Worm (Caenorhabditis elegans) whole organism, dauer: ENCODE results near the gene F58A6.9.
"Not testable (repeated sequence)": the region's sequence is repeated elsewhere in the genome, so short reads cannot be mapped to it uniquely, and the experiment has no call there.

Source experiments
- unc-62 ChIP-seq: sonication (generic microtip); optimal IDR thresholded peaks from 2 replicates; lab custom pipeline; 2017; ENCODE audit warnings: missing biosample characterization, missing genetic modification reagents, missing genetic modification characterization

F58A6.9 gene

ce11 chrII:5148349-5148748 lies 10.3 kb downstream of the F58A6.9 start, which contains the start of gene F58A6.5:
TSS of gene F58A6.5 (minus strand) at chrII:5148449.
- TF ChIP-seq unc-62 (GFP tag; lab: Kevin White, UChicago), result no peak

ce11 chrII:5142619-5143018 lies 16.1 kb downstream of the F58A6.9 start, which contains the start of gene F58A6.1:
TSS of gene F58A6.1 (plus strand) at chrII:5142919.
- no peak for TF ChIP-seq unc-62 (GFP tag; lab: Kevin White, UChicago)

ce11 chrII:5141945-5142514 lies 16.6 kb downstream of the F58A6.9 start, which contains the start of gene nas-29:
TSS of gene nas-29 (minus strand) at chrII:5142036.
- TF ChIP-seq unc-62 (GFP tag; lab: Kevin White, UChicago), result no peak

DNA sequence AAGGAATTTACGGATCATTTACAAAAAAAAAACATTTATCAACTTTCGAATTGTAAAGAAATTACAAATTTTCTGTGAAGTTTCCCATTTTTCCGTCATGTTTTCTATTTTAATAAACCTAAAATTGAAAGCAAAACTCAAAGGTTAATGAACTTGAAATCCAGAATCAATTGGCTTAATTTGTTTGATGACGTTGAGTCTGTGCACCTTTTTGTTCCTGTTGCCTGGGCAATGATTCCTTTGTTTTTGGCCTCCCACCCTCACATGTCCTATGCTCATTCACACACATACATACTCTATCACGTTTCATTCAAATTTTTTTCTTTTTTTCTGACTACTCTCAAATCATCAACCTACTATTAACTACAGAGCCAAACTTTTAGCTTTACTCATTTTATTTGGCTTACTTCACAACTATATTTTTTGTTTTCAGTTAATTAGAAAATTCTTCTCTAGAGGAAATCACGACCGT lies 22.3 kb downstream of the F58A6.9 start, which contains the start of gene F58A6.2:
F58A6.2 (plus strand) TSS at position 422 of the 472 bp plus-strand sequence.
- TF ChIP-seq unc-62 (GFP tag; lab: Kevin White, UChicago), result no peak

DNA sequence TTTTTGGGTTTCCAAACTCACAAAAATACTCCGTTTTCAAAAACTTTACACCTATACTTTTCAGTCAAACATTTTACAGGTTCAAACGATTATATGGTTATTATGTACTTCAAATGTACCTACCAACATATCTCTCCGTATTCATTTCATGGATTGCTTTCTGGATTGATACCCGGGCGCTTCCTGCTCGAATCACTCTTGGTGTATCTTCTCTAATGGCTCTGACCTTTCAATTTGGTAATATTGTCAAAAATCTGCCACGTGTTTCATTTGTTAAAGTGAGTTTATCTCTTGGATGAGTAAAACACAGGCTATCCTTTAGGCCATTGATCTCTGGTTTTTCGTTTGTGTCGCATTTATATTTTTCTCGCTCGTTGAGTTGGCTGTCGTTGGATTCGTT lies 26.9 kb downstream of the F58A6.9 start:
- TF ChIP-seq unc-62 (GFP tag; lab: Kevin White, UChicago), result no peak

- no peak for TF ChIP-seq unc-62 (GFP tag; lab: Kevin White, UChicago)
Measured at ce11 chrII:5130081-5130480, 28.6 kb downstream of the F58A6.9 start, which contains the start of gene lgc-56. TSS of gene lgc-56 (plus strand) at chrII:5130381.

DNA sequence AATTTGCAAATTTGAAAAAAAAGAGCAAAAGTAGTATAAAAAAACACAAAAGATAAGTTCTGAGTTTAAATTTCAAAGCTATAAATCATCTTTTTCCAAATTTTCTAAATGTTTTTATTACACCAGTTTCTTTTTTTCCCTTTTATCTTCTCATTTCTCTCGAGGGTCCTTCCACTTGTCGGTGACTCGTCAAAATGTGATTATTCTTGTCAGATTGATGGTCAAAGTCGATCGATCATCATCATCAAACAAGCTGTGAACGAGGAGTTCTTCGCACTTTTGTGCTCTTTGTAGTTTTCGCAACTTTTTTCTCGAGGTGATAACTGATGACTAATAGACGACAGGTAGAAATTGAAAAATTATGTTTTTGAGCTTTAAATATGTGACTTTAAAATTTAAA lies 38.1 kb downstream of the F58A6.9 start:
- TF ChIP-seq unc-62 (GFP tag; lab: Kevin White, UChicago), result no peak

DNA sequence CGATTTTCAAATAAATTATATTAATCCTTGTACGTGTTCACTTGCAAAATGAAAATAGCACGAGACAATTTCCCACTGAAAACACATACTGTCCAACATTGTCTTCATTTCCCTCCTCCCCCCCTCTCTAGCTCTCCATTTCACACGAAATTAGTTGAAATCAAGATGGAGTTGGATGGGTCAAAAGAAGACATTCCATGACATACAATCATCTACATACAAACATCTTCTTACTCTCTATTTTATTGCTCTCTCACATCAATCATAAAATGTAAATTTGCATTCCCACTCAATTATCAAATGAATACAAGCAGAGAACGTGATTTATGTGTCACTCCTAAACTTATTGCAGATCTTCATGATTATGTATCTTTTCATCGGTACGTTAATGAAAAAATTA lies 42.9 kb downstream of the F58A6.9 start, which contains the start of gene srsy-1:
srsy-1 (plus strand) TSS at position 301 of the 400 bp plus-strand sequence.
- TF ChIP-seq unc-62 (GFP tag; lab: Kevin White, UChicago), result no peak

- not testable (repeated sequence) for TF ChIP-seq unc-62 (GFP tag; lab: Kevin White, UChicago)
Measured at ce11 chrII:5115235-5115634, 43.4 kb downstream of the F58A6.9 start, which contains the start of gene msp-74. TSS of gene msp-74 (minus strand) at chrII:5115335.

ce11 chrII:5112082-5112481 lies 46.6 kb downstream of the F58A6.9 start, which contains the start of gene F09C12.8:
TSS of gene F09C12.8 (plus strand) at chrII:5112382.
- no peak for TF ChIP-seq unc-62 (GFP tag; lab: Kevin White, UChicago)

DNA sequence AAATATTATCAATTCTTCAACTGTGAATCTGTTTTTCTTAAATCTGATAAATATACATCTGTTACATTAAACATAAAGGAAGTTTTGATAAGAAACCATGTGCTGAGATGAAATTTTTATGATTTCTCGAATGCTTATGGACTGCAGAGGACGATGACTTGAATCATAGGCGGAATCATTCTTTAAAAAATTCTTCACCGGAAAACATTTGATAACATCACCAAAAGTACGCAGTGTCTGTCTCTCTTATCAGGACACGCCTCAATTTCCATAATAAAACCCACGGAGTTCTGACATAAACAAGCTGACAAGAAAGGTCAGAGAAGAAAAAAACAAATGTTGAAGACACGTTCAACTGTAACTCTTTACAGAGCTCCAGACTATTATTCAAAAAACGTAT lies 49.0 kb downstream of the F58A6.9 start, which contains the start of gene F09C12.2:
F09C12.2 (plus strand) TSS at position 320 of the 400 bp plus-strand sequence.
- no peak for TF ChIP-seq unc-62 (GFP tag; lab: Kevin White, UChicago)
